Fruit fly (Drosophila melanogaster) whole organism, adult: ENCODE results near the gene Doc3.

Experiments used
- CG5204 ChIP-seq: fragments of 200-800 bp; sonication (Bioruptor generic); optimal IDR thresholded peaks from 2 replicates; lab custom pipeline; 2016; ENCODE audit warnings: missing biosample characterization, missing genetic modification characterization
- tj ChIP-seq: fragments of 200-800 bp; sonication (Bioruptor generic); optimal IDR thresholded peaks from 3 replicates; lab custom pipeline; 2017; ENCODE audit warnings: missing biosample characterization, mild to moderate bottlenecking, missing genetic modification characterization, moderate library complexity

dm6 chr3L:9003369-9003768, 1.6 kb upstream of the Doc3 start:
- TF ChIP-seq tj (GFP tag; lab: Kevin White, UChicago) (no peak), CG5204 (GFP tag; lab: Kevin White, UChicago) (no peak)
